Worm (Caenorhabditis elegans) whole organism, L1 larva: ENCODE measurements around the gene Y54G2A.41.
"Not testable (repeated sequence)": the region's sequence is repeated elsewhere in the genome, so short reads cannot be mapped to it uniquely, and the experiment has no call there.

ENCODE experiments used
- ces-1 ChIP-seq: fragments of 150-350 bp; optimal IDR thresholded peaks from 2 replicates; lab custom pipeline; 2014; ENCODE audit warnings: missing biosample characterization, missing genetic modification reagents, missing genetic modification characterization
- egl-13 ChIP-seq: sonication (generic microtip); optimal IDR thresholded peaks from 2 replicates; lab custom pipeline; 2016; ENCODE audit warnings: missing genotype, missing genetic modification reagents, missing genetic modification characterization, missing compliant biosample characterization
- jun-1 ChIP-seq: fragments of 150-350 bp; optimal IDR thresholded peaks from 2 replicates; lab custom pipeline; 2014; ENCODE audit warnings: missing biosample characterization, missing genetic modification reagents, missing genetic modification characterization
- mdl-1 ChIP-seq, 2 experiments: fragments of 150-350 bp; optimal IDR thresholded peaks; 2 replicates each; lab custom pipeline; 2014 to 2017; ENCODE audit warnings: missing biosample characterization in 2 of 2, missing genetic modification characterization in 2 of 2, inconsistent platforms in 1 of 2
- nhr-12 ChIP-seq: sonication (generic microtip); optimal IDR thresholded peaks from 2 replicates; lab custom pipeline; 2017; ENCODE audit warnings: missing biosample characterization, missing genetic modification characterization
- rnt-1 ChIP-seq: sonication (generic microtip); optimal IDR thresholded peaks from 2 replicates; lab custom pipeline; 2016; ENCODE audit warnings: mild to moderate bottlenecking, missing genetic modification characterization, moderate library complexity, missing compliant biosample characterization
- snpc-4 ChIP-seq: fragments of 150-350 bp; optimal IDR thresholded peaks from 2 replicates; lab custom pipeline; 2014; ENCODE audit warnings: missing biosample characterization, missing genetic modification characterization
- tlp-1 ChIP-seq: fragments of 150-350 bp; optimal IDR thresholded peaks from 2 replicates; lab custom pipeline; 2014; ENCODE audit warnings: missing biosample characterization, missing genetic modification characterization

DNA sequence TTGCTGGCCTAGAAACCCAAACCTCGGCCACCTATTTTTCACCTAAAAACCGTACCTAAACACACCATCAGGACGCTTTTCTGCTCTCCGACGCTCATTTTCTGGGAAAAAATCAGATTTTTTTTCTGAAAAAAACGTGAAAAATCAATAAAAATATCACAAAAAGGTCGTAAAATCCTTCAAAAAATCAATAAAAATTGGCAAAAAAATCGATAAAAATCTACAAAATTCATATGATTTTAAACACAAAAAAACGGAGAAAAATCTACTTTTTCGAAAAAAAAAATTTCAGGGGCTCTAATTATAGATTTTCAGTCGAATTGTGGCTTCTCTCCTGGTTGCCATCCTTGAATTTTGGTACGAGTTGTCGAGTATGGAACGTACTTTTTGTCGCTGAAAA is 35.2 kb upstream of the Y54G2A.41 start, which contains the start of gene Y94H6A.7:
- not testable (repeated sequence) for TF ChIP-seq tlp-1; rnt-1; mdl-1 (tag; optimal IDR thresholded peaks at IDR 0.05; lab: Kevin White, UChicago); egl-13 (tag; lab: Kevin White, UChicago); snpc-4 (tag; lab: Kevin White, UChicago); nhr-12; jun-1; ces-1
